Worm (Caenorhabditis elegans) whole organism, mixed stage, embryonic: ENCODE measurements around the gene F25G6.8.
A peak's percentile ranks its signal among the peaks of the same experiment; 100 is the strongest.

ENCODE experiments used
- elt-3 ChIP-seq: fragments of 150-350 bp; optimal IDR thresholded peaks from 2 replicates; lab custom pipeline; 2014; ENCODE audit warnings: missing biosample characterization, missing genetic modification characterization
- ham-2 ChIP-seq: fragments of 200-800 bp; sonication (Bioruptor generic); optimal IDR thresholded peaks from 2 replicates; lab custom pipeline; 2018; ENCODE audit warnings: mild to moderate bottlenecking, missing genetic modification characterization, missing compliant biosample characterization
- lin-13 ChIP-seq: fragments of 150-350 bp; optimal IDR thresholded peaks from 2 replicates; lab custom pipeline; 2014; ENCODE audit warnings: missing biosample characterization, missing genetic modification characterization
- mep-1 ChIP-seq: fragments of 150-350 bp; optimal IDR thresholded peaks from 2 replicates; lab custom pipeline; 2017; ENCODE audit warnings: missing biosample characterization, missing genetic modification reagents, missing genetic modification characterization, inconsistent platforms
- nhr-76 ChIP-seq: sonication (generic microtip); optimal IDR thresholded peaks from 2 replicates; lab custom pipeline; 2017; ENCODE audit warnings: missing biosample characterization, missing genetic modification characterization
- sem-2 ChIP-seq: fragments of 200-800 bp; sonication (Bioruptor generic); optimal IDR thresholded peaks from 2 replicates; lab custom pipeline; 2018; ENCODE audit warnings: mild to moderate bottlenecking, missing genetic modification characterization, missing compliant biosample characterization
- snpc-4 ChIP-seq: fragments of 150-350 bp; optimal IDR thresholded peaks from 2 replicates; lab custom pipeline; 2014; ENCODE audit warnings: missing biosample characterization, missing genetic modification characterization
- unc-39 ChIP-seq: fragments of 150-350 bp; optimal IDR thresholded peaks from 2 replicates; lab custom pipeline; 2014; ENCODE audit warnings: missing biosample characterization, missing genetic modification characterization
- unc-62 ChIP-seq: fragments of 150-350 bp; optimal IDR thresholded peaks from 2 replicates; lab custom pipeline; 2014; ENCODE audit warnings: missing biosample characterization, missing genetic modification reagents, missing genetic modification characterization

DNA sequence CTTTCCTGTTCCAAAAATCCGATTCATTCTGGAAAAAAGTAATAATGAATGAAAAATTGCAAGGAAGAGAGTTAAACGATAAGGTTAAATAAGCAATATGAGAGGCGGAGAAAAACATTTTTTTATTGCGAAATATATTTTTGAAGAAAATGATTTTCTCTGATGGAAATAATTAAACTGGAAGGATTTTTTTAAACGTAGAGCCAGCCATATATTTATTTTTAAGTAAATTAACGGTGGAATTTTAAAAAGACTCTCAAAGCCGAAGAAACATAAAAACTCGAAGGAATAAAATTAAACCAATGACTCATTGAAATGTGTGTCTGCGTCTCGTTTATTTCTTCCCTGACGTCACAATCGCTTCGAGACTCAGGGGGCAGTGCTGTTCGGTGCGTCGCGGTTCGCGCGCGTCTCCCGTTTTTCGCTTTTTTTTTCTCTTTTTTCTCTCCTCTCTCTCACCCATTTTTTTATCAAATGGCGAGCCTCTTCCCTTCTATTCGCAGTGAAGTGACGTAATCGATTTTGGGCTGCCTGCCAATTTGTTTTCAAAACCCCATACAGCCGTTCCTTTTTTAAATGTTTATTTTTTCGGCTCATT is 41.2 kb upstream of the F25G6.8 start, which contains the start of gene vps-60:
- TF ChIP-seq unc-62 (GFP tag; lab: Kevin White, UChicago) (peak; percentile 51), unc-39 (no peak), nhr-76 (no peak), sem-2 (GFP tag; lab: Kevin White, UChicago) (no peak), mep-1 (peak; percentile 92), lin-13 (tag; lab: Kevin White, UChicago) (peak; percentile 50), ham-2 (GFP tag; lab: Kevin White, UChicago) (no peak), snpc-4 (tag; lab: Kevin White, UChicago) (no peak), elt-3 (no peak)
